Fruit fly (Drosophila melanogaster): ENCODE measurements around the gene CG4045.

- no peak for TF ChIP-seq CG17806 (tag; optimal IDR thresholded peaks at IDR 0.05)
- no peak for TF ChIP-seq fd96Ca (GFP tag; IDR thresholded peaks at IDR 0.05)
- no peak for TF ChIP-seq CG15710 (tag; optimal IDR thresholded peaks at IDR 0.05)
- no peak for TF ChIP-seq CG8159 (tag; optimal IDR thresholded peaks at IDR 0.05)
- no peak for TF ChIP-seq EcR (GFP tag; optimal IDR thresholded peaks at IDR 0.05)
- TF ChIP-seq Ets98B (GFP tag; IDR thresholded peaks at IDR 0.05): no peak
- TF ChIP-seq Pif1B (GFP tag; optimal IDR thresholded peaks at IDR 0.05): no peak
- no peak for TF ChIP-seq CG9948 (tag; optimal IDR thresholded peaks at IDR 0.05)
- no peak for TF ChIP-seq D1 (tag; optimal IDR thresholded peaks at IDR 0.05)
- TF ChIP-seq CG10348 (GFP tag; IDR thresholded peaks at IDR 0.05): no peak
- no peak for TF ChIP-seq Pif1A (GFP tag; optimal IDR thresholded peaks at IDR 0.05)
- no peak for TF ChIP-seq CG14655 (GFP tag; optimal IDR thresholded peaks at IDR 0.05)
- no peak for TF ChIP-seq CG4496 (GFP tag; IDR thresholded peaks at IDR 0.05)
Observed at dm6 chrX:2069787-2070707, 5.7 kb downstream of the CG4045 start.

All from whole organism, pupa.